Fruit fly (Drosophila melanogaster) whole organism, wandering third instar larva: ENCODE measurements around the gene daed.

ENCODE experiments used
- Abd-B ChIP-seq: fragments of >200 bp; optimal IDR thresholded peaks from 2 replicates; lab custom pipeline; 2017; ENCODE audit warnings: missing biosample characterization, missing genetic modification characterization
- CG32264 ChIP-seq: fragments of 200-800 bp; sonication (Bioruptor generic); optimal IDR thresholded peaks from 2 replicates; lab custom pipeline; 2016; ENCODE audit warnings: missing biosample characterization, missing genetic modification characterization
- CG9705 ChIP-seq: fragments of 200-800 bp; sonication (Bioruptor generic); optimal IDR thresholded peaks from 2 replicates; lab custom pipeline; 2018; ENCODE audit warnings: missing biosample characterization, mild to moderate bottlenecking, missing genetic modification characterization
- CrebA ChIP-seq: fragments of 200-800 bp; sonication (Bioruptor generic); optimal IDR thresholded peaks from 2 replicates; lab custom pipeline; 2016; ENCODE audit warnings: missing biosample characterization, mild to moderate bottlenecking, missing genetic modification characterization, borderline replicate concordance
- Dfd ChIP-seq: fragments of >200 bp; optimal IDR thresholded peaks from 2 replicates; lab custom pipeline; 2017; ENCODE audit warnings: missing biosample characterization, missing genetic modification characterization
- Dif ChIP-seq: fragments of 200-275, 200-300 bp; sonication (Bioruptor generic); optimal IDR thresholded peaks from 2 replicates; lab custom pipeline; 2018; ENCODE audit warnings: missing biosample characterization, missing genetic modification characterization; ENCODE audit not compliant: partially characterized antibody
- GATAd ChIP-seq: sonication (Bioruptor generic); optimal IDR thresholded peaks from 2 replicates; lab custom pipeline; 2016; ENCODE audit warnings: missing biosample characterization, missing genetic modification characterization
- HLH106 ChIP-seq: fragments of 200-800 bp; optimal IDR thresholded peaks from 3 replicates; lab custom pipeline; 2019; ENCODE audit warnings: missing biosample characterization, mild to moderate bottlenecking, missing genetic modification characterization, moderate library complexity
- Hnf4 ChIP-seq: fragments of 200-800 bp; sonication (Bioruptor generic); optimal IDR thresholded peaks from 2 replicates; lab custom pipeline; 2016; ENCODE audit warnings: missing biosample characterization, mild to moderate bottlenecking, missing genetic modification characterization
- Hr78 ChIP-seq: fragments of >200 bp; optimal IDR thresholded peaks from 2 replicates; lab custom pipeline; 2017; ENCODE audit warnings: missing biosample characterization, missing genetic modification characterization
- Hr83 ChIP-seq: fragments of 200-300 bp; sonication (Bioruptor generic); optimal IDR thresholded peaks from 2 replicates; lab custom pipeline; 2016; ENCODE audit warnings: missing biosample characterization, mild to moderate bottlenecking, missing genetic modification characterization, moderate library complexity; ENCODE audit not compliant: poor library complexity, severe bottlenecking
- Jra ChIP-seq: sonication (Bioruptor generic); optimal IDR thresholded peaks from 2 replicates; lab custom pipeline; 2016; ENCODE audit warnings: missing biosample characterization, missing genetic modification characterization
- Mio ChIP-seq: sonication (Bioruptor generic); optimal IDR thresholded peaks from 2 replicates; lab custom pipeline; 2016; ENCODE audit warnings: missing biosample characterization, missing genetic modification characterization
- Myc ChIP-seq: fragments of >200 bp; optimal IDR thresholded peaks from 2 replicates; lab custom pipeline; 2017
- N ChIP-seq: fragments of >200 bp; optimal IDR thresholded peaks from 2 replicates; lab custom pipeline; 2018; ENCODE audit warnings: missing biosample characterization, missing external identifiers, missing genetic modification characterization
- OdsH ChIP-seq: fragments of 200-800 bp; sonication (Bioruptor generic); optimal IDR thresholded peaks from 2 replicates; lab custom pipeline; 2016; ENCODE audit warnings: missing biosample characterization, mild to moderate bottlenecking, missing genetic modification characterization
- Rel ChIP-seq, 2 experiments: fragments of 200-800 bp; sonication (Bioruptor generic) in 1 of 2; optimal IDR thresholded peaks; 2 replicates in 1 of 2; 3 replicates in 1 of 2; lab custom pipeline; 2016 to 2019; ENCODE audit warnings: mild to moderate bottlenecking in 2 of 2, missing biosample characterization in 2 of 2, missing genetic modification characterization in 2 of 2, moderate library complexity in 1 of 2
- Sp1 ChIP-seq: fragments of 200-800 bp; sonication (Bioruptor generic); optimal IDR thresholded peaks from 3 replicates; lab custom pipeline; 2019; ENCODE audit warnings: missing biosample characterization, mild to moderate bottlenecking, missing genetic modification characterization, moderate library complexity
- Vsx2 ChIP-seq: fragments of 200-300, 225-300 bp; sonication (Bioruptor generic); optimal IDR thresholded peaks from 2 replicates; lab custom pipeline; 2018; ENCODE audit warnings: missing biosample characterization, missing genetic modification characterization; ENCODE audit not compliant: partially characterized antibody
- br ChIP-seq: fragments of 200-800 bp; sonication (Bioruptor generic); optimal IDR thresholded peaks from 2 replicates; lab custom pipeline; 2016; ENCODE audit warnings: missing biosample characterization, missing genetic modification characterization
- brk ChIP-seq: fragments of 200-800 bp; sonication (Bioruptor generic); optimal IDR thresholded peaks from 2 replicates; lab custom pipeline; 2016; ENCODE audit warnings: missing biosample characterization, mild to moderate bottlenecking, missing genetic modification characterization
- dl ChIP-seq, 2 experiments: fragments of 175-275, 200-275 bp in 1 of 2; fragments of 200-275 bp in 1 of 2; sonication (Bioruptor generic); optimal IDR thresholded peaks; lab custom pipeline; 2018; ENCODE audit warnings: mild to moderate bottlenecking in 2 of 2, missing biosample characterization in 2 of 2, missing genetic modification characterization in 2 of 2, moderate library complexity in 2 of 2; ENCODE audit not compliant: partially characterized antibody in 2 of 2, insufficient read depth in 1 of 2
- dmrt93B ChIP-seq: fragments of 200-800 bp; sonication (Bioruptor generic); optimal IDR thresholded peaks from 2 replicates; lab custom pipeline; 2018; ENCODE audit warnings: missing biosample characterization, mild to moderate bottlenecking, missing genetic modification characterization
- dsf ChIP-seq: sonication (Bioruptor generic); optimal IDR thresholded peaks from 2 replicates; lab custom pipeline; 2016; ENCODE audit warnings: missing biosample characterization, missing genetic modification characterization, borderline replicate concordance
- ey ChIP-seq: fragments of 200-800 bp; sonication (Bioruptor generic); optimal IDR thresholded peaks from 2 replicates; lab custom pipeline; 2016; ENCODE audit warnings: missing biosample characterization, missing genetic modification characterization
- foxo ChIP-seq, 2 experiments: fragments of 200-800 bp; sonication (Bioruptor generic); optimal IDR thresholded peaks; 2 replicates in 1 of 2; 3 replicates in 1 of 2; lab custom pipeline; 2016 to 2017; ENCODE audit warnings: missing biosample characterization in 2 of 2, missing genetic modification characterization in 2 of 2
- fru ChIP-seq: fragments of 200-800 bp; sonication (Bioruptor generic); optimal IDR thresholded peaks from 3 replicates; lab custom pipeline; 2016; ENCODE audit warnings: missing biosample characterization, mild to moderate bottlenecking, missing genetic modification characterization
- h ChIP-seq: fragments of 200-800 bp; sonication (Bioruptor generic); optimal IDR thresholded peaks from 3 replicates; lab custom pipeline; 2016; ENCODE audit warnings: missing biosample characterization, mild to moderate bottlenecking, missing genetic modification characterization
- jim ChIP-seq: fragments of 175-275, 200-325 bp; sonication (Bioruptor generic); optimal IDR thresholded peaks from 2 replicates; lab custom pipeline; 2016; ENCODE audit warnings: missing biosample characterization, mild to moderate bottlenecking, missing genetic modification characterization
- lola ChIP-seq: fragments of >200 bp; optimal IDR thresholded peaks from 2 replicates; lab custom pipeline; 2017; ENCODE audit warnings: missing biosample characterization, missing genetic modification characterization
- pan ChIP-seq: fragments of >200 bp; optimal IDR thresholded peaks from 2 replicates; lab custom pipeline; 2017
- psq ChIP-seq: fragments of 200-800 bp; sonication (Bioruptor generic); optimal IDR thresholded peaks from 3 replicates; lab custom pipeline; 2017; ENCODE audit warnings: missing biosample characterization, mild to moderate bottlenecking, missing genetic modification characterization, moderate library complexity
- rgr ChIP-seq: fragments of 200-800 bp; sonication (Bioruptor generic); optimal IDR thresholded peaks from 3 replicates; lab custom pipeline; 2016; ENCODE audit warnings: missing biosample characterization, mild to moderate bottlenecking, missing genetic modification characterization
- sage ChIP-seq: fragments of 200-800 bp; sonication (Bioruptor generic); optimal IDR thresholded peaks from 2 replicates; lab custom pipeline; 2016; ENCODE audit warnings: missing biosample characterization, mild to moderate bottlenecking, missing genetic modification characterization
- sv ChIP-seq: fragments of 200-800 bp; sonication (Bioruptor generic); optimal IDR thresholded peaks from 3 replicates; lab custom pipeline; 2016; ENCODE audit warnings: missing biosample characterization, missing genetic modification characterization
- tai ChIP-seq: sonication (Bioruptor generic); optimal IDR thresholded peaks from 2 replicates; lab custom pipeline; 2016; ENCODE audit warnings: missing biosample characterization, missing genetic modification characterization
- usp ChIP-seq: fragments of >200 bp; optimal IDR thresholded peaks from 2 replicates; lab custom pipeline; 2017; ENCODE audit warnings: missing biosample characterization, missing genetic modification characterization
- woc ChIP-seq: sonication (Bioruptor generic); optimal IDR thresholded peaks from 2 replicates; lab custom pipeline; 2016; ENCODE audit warnings: missing biosample characterization, mild to moderate bottlenecking, missing genetic modification characterization

The daed gene

dm6 chr2L:2173191-2173590, 42.9 kb downstream of the daed start:
- TF ChIP-seq Sp1 (GFP tag; lab: Kevin White, UChicago) = no peak
- no peak for TF ChIP-seq Vsx2
- TF ChIP-seq dl (GFP tag; optimal IDR thresholded peaks at IDR 0.05; lab: Kevin White, UChicago; ENCODE audit: insufficient read depth in 1 of 2, partially characterized antibody in 2 of 2) = no peak
- peak; percentile 59 for TF ChIP-seq Dfd (GFP tag; lab: Kevin White, UChicago)
- no peak for TF ChIP-seq brk (GFP tag; lab: Kevin White, UChicago)

dm6 chr2L:2172460-2173121, 43.5 kb downstream of the daed start:
- no peak for TF ChIP-seq Hr83 (GFP tag; lab: Kevin White, UChicago)
- TF ChIP-seq OdsH = no peak
- no peak for TF ChIP-seq Dif (GFP tag; lab: Kevin White, UChicago)
- TF ChIP-seq fru (GFP tag; lab: Kevin White, UChicago) = no peak
- no peak for TF ChIP-seq Hnf4 (GFP tag; lab: Kevin White, UChicago)
- no peak for TF ChIP-seq foxo (GFP tag; optimal IDR thresholded peaks at IDR 0.05; lab: Kevin White, UChicago)
- no peak for TF ChIP-seq dl (GFP tag; optimal IDR thresholded peaks at IDR 0.05; lab: Kevin White, UChicago; ENCODE audit: insufficient read depth in 1 of 2, partially characterized antibody in 2 of 2)
- no peak for TF ChIP-seq N (GFP tag; lab: Kevin White, UChicago)
- TF ChIP-seq Jra = no peak
- TF ChIP-seq br (GFP tag; lab: Kevin White, UChicago) = no peak
- TF ChIP-seq ey (GFP tag; lab: Kevin White, UChicago) = no peak
- TF ChIP-seq rgr (GFP tag; lab: Kevin White, UChicago) = no peak
- no peak for TF ChIP-seq Abd-B (GFP tag; lab: Kevin White, UChicago)
- TF ChIP-seq dmrt93B (GFP tag; lab: Kevin White, UChicago) = no peak
- no peak for TF ChIP-seq CG32264 (GFP tag; lab: Kevin White, UChicago)
- no peak for TF ChIP-seq brk (GFP tag; lab: Kevin White, UChicago)
- no peak for TF ChIP-seq Mio (GFP tag; lab: Kevin White, UChicago)
- TF ChIP-seq CrebA (GFP tag; lab: Kevin White, UChicago) = no peak

dm6 chr2L:2171366-2172078, 44.6 kb downstream of the daed start:
- peak; percentile 52 for TF ChIP-seq Sp1 (GFP tag; lab: Kevin White, UChicago)
- no peak for TF ChIP-seq N (GFP tag; lab: Kevin White, UChicago)
- no peak for TF ChIP-seq CG9705
- peak in 1 of 2 experiments; percentile 11 for TF ChIP-seq foxo (GFP tag; optimal IDR thresholded peaks at IDR 0.05; lab: Kevin White, UChicago)
- peak; percentile 54 for TF ChIP-seq h (GFP tag; lab: Kevin White, UChicago)
- no peak for TF ChIP-seq Dfd (GFP tag; lab: Kevin White, UChicago)
- TF ChIP-seq CrebA (GFP tag; lab: Kevin White, UChicago) = peak; percentile 60
- no peak for TF ChIP-seq Hr78 (GFP tag; lab: Kevin White, UChicago)
- TF ChIP-seq fru (GFP tag; lab: Kevin White, UChicago) = no peak
- no peak for TF ChIP-seq Vsx2
- TF ChIP-seq Mio (GFP tag; lab: Kevin White, UChicago) = no peak
- TF ChIP-seq sage = no peak
- peak; percentile 31 for TF ChIP-seq OdsH
- TF ChIP-seq dmrt93B (GFP tag; lab: Kevin White, UChicago) = no peak
- TF ChIP-seq CG32264 (GFP tag; lab: Kevin White, UChicago) = no peak
- no peak for TF ChIP-seq dsf (GFP tag; lab: Kevin White, UChicago)
- no peak for TF ChIP-seq ey (GFP tag; lab: Kevin White, UChicago)
- TF ChIP-seq Hr83 (GFP tag; lab: Kevin White, UChicago) = no peak
- no peak for TF ChIP-seq Hnf4 (GFP tag; lab: Kevin White, UChicago)
- peak; percentile 69 for TF ChIP-seq psq
- TF ChIP-seq Myc (lab: Kevin White, UChicago) = no peak
- TF ChIP-seq dl (GFP tag; optimal IDR thresholded peaks at IDR 0.05; lab: Kevin White, UChicago; ENCODE audit: insufficient read depth in 1 of 2, partially characterized antibody in 2 of 2) = no peak
- no peak for TF ChIP-seq Jra
- TF ChIP-seq Abd-B (GFP tag; lab: Kevin White, UChicago) = no peak
- no peak for TF ChIP-seq Dif (GFP tag; lab: Kevin White, UChicago)
- TF ChIP-seq woc (GFP tag; lab: Kevin White, UChicago) = no peak
- no peak for TF ChIP-seq tai (GFP tag; lab: Kevin White, UChicago)
- TF ChIP-seq jim = no peak
- TF ChIP-seq HLH106 (tag; lab: Kevin White, UChicago) = peak; percentile 25
- no peak for TF ChIP-seq br (GFP tag; lab: Kevin White, UChicago)
- no peak for TF ChIP-seq lola (GFP tag; lab: Kevin White, UChicago)
- no peak for TF ChIP-seq sv (GFP tag; lab: Kevin White, UChicago)
- TF ChIP-seq Rel (GFP tag; optimal IDR thresholded peaks at IDR 0.05; lab: Kevin White, UChicago) = no peak
- peak; percentile 76 for TF ChIP-seq Rel (tag; optimal IDR thresholded peaks at IDR 0.05; lab: Kevin White, UChicago)
- no peak for TF ChIP-seq GATAd (GFP tag; lab: Kevin White, UChicago)
- TF ChIP-seq brk (GFP tag; lab: Kevin White, UChicago) = peak; percentile 68
- TF ChIP-seq usp (GFP tag; lab: Kevin White, UChicago) = no peak
- no peak for TF ChIP-seq rgr (GFP tag; lab: Kevin White, UChicago)
- no peak for TF ChIP-seq pan (lab: Kevin White, UChicago)
